Worm (Caenorhabditis elegans): Measurements from ENCODE around the gene rbbp-5.

rbbp-5 gene

ce11 chrII:6122641-6123424 lies 25.2 kb downstream of the rbbp-5 start (continued):
- no peak for TF ChIP-seq Y75B8A.6 (GFP tag; IDR thresholded peaks at IDR 0.05)
- no peak for TF ChIP-seq egl-43 (GFP tag; IDR thresholded peaks at IDR 0.05)
- TF ChIP-seq duxl-1 (tag; optimal IDR thresholded peaks at IDR 0.05; ENCODE audit: poor library complexity): no peak
- TF ChIP-seq skn-1 (tag; optimal IDR thresholded peaks at IDR 0.05): no peak
- no peak for TF ChIP-seq ceh-82 (tag; optimal IDR thresholded peaks at IDR 0.05)
- no peak for TF ChIP-seq nhr-77 (tag; optimal IDR thresholded peaks at IDR 0.05)
- TF ChIP-seq dmd-6 (GFP tag; IDR thresholded peaks at IDR 0.05): peak; percentile 44; the same call in 1 of the 2 replicates
- no peak for TF ChIP-seq nhr-6 (tag; optimal IDR thresholded peaks at IDR 0.05)
- TF ChIP-seq arid-1 (GFP tag; conservative IDR thresholded peaks at IDR 0.05): no peak

DNA sequence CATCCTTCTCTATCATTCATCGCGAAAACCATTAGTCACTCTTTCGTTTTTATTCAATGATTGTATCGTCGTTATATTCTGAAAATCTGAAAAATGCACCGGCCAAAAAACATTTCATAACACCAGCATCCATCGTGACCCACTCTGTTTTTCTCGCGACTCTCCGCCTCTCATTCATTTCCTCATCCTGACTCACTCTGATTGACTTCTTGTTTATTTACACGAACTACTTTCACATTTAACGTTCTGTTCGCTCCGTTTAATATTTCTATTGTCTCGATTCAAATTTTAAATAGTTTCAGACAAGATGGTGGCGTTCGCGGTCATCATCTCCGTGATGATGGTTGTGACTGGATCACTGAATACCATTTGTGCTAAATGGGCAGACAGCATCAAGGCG lies 25.9 kb downstream of the rbbp-5 start, which contains the start of gene C29H12.2:
Gene C29H12.2 (plus strand): TSS at position 297 of the 400 bp plus-strand sequence.
- peak in 1 of 2 experiments; percentile 94 for TF ChIP-seq unc-62 (GFP tag; optimal IDR thresholded peaks at IDR 0.05 in 1 of 2)
- no peak for TF ChIP-seq unc-62 (tag; optimal IDR thresholded peaks at IDR 0.05)
- TF ChIP-seq daf-8 (GFP tag; IDR thresholded peaks at IDR 0.05): no peak
- TF ChIP-seq lin-15B (tag; optimal IDR thresholded peaks at IDR 0.05): no peak
- no peak for TF ChIP-seq snpc-1.2 (GFP tag; IDR thresholded peaks at IDR 0.05)
- TF ChIP-seq hlh-30 (tag; optimal IDR thresholded peaks at IDR 0.05; ENCODE audit: insufficient read depth): peak; percentile 51
- TF ChIP-seq F49E8.2 (tag; optimal IDR thresholded peaks at IDR 0.05; ENCODE audit: borderline replicate concordance): no peak
- TF ChIP-seq cey-2 (tag; optimal IDR thresholded peaks at IDR 0.05; ENCODE audit: borderline replicate concordance, insufficient read depth): no peak
- no peak for TF ChIP-seq lin-38 (GFP tag; IDR thresholded peaks at IDR 0.05)
- TF ChIP-seq rbr-2 (tag; optimal IDR thresholded peaks at IDR 0.05): no peak

ce11 chrII:6125259-6125658 lies 27.6 kb downstream of the rbbp-5 start, which contains the start of gene rars-2:
rars-2 (plus strand) TSS chrII:6125559.
- peak; percentile 34; the same call in 1 of the 2 replicates for TF ChIP-seq lin-38 (GFP tag; IDR thresholded peaks at IDR 0.05)
- TF ChIP-seq lin-15B (tag; optimal IDR thresholded peaks at IDR 0.05): no peak

DNA sequence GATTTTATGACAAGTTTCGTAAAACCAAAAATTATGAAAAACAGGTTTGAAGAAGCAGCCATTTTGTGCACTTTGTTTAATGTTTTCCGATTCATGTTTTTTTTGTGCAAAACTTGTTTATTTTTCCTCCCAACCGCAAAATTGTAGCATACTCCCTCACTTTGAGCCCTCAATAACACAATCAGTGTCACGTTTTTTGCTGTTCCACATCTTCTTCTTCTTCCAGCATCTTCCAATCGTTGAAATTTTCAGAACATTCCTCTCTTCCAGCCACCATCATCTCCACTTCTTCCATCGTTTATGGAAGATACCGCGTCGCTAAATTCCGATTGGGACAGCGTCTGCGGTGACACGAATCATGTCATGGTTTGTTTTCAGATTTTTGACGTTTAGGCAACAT lies 35.0 kb downstream of the rbbp-5 start, which contains the start of gene abts-3:
Gene abts-3 (plus strand): TSS at position 301 of the 400 bp plus-strand sequence.
- TF ChIP-seq mep-1 (tag; optimal IDR thresholded peaks at IDR 0.05): no peak
- no peak for TF ChIP-seq set-16 (GFP tag; IDR thresholded peaks at IDR 0.05)
- TF ChIP-seq saeg-2 (GFP tag; IDR thresholded peaks at IDR 0.05): no peak
- no peak for TF ChIP-seq attf-4 (tag; optimal IDR thresholded peaks at IDR 0.05)
- TF ChIP-seq zag-1 (tag; optimal IDR thresholded peaks at IDR 0.05): no peak
- TF ChIP-seq spr-3 (GFP tag; optimal IDR thresholded peaks at IDR 0.05): no peak
- no peak for TF ChIP-seq ZK546.5 (tag; optimal IDR thresholded peaks at IDR 0.05)
- TF ChIP-seq Y105C5A.15 (GFP tag; IDR thresholded peaks at IDR 0.05): no peak
- no peak for TF ChIP-seq fkh-10 (GFP tag; optimal IDR thresholded peaks at IDR 0.05)
- no peak for TF ChIP-seq nhr-102 (tag; optimal IDR thresholded peaks at IDR 0.05)
- TF ChIP-seq hlh-11 (tag; optimal IDR thresholded peaks at IDR 0.05): no peak
- no peak for TF ChIP-seq daf-8 (GFP tag; IDR thresholded peaks at IDR 0.05)
- TF ChIP-seq vab-7 (GFP tag; IDR thresholded peaks at IDR 0.05): no peak
- no peak for TF ChIP-seq aha-1 (tag)
- no peak for TF ChIP-seq ztf-11 (tag; optimal IDR thresholded peaks at IDR 0.05)
- no peak for TF ChIP-seq mxl-2 (GFP tag; conservative IDR thresholded peaks at IDR 0.05)
